Worm (Caenorhabditis elegans) whole organism, mixed stage, embryonic: ENCODE results near the gene R03H10.5.

Source experiments
- blmp-1 ChIP-seq: fragments of 150-350 bp; optimal IDR thresholded peaks from 2 replicates; lab custom pipeline; 2014; ENCODE audit warnings: missing biosample characterization, missing genetic modification characterization
- ces-1 ChIP-seq: fragments of 150-350 bp; optimal IDR thresholded peaks from 2 replicates; lab custom pipeline; 2014; ENCODE audit warnings: missing biosample characterization, missing genetic modification reagents, missing genetic modification characterization
- nhr-28 ChIP-seq: fragments of 150-350 bp; optimal IDR thresholded peaks from 2 replicates; lab custom pipeline; 2014; ENCODE audit warnings: missing biosample characterization, missing genetic modification characterization
- pha-4 ChIP-seq: fragments of 150-350 bp; optimal IDR thresholded peaks from 2 replicates; lab custom pipeline; 2018; ENCODE audit warnings: missing biosample characterization, missing genetic modification reagents, missing genetic modification characterization
- snpc-4 ChIP-seq: fragments of 150-350 bp; optimal IDR thresholded peaks from 2 replicates; lab custom pipeline; 2014; ENCODE audit warnings: missing biosample characterization, missing genetic modification characterization
- unc-120 ChIP-seq: sonication (generic microtip); optimal IDR thresholded peaks from 2 replicates; lab custom pipeline; 2017; ENCODE audit warnings: missing genetic modification characterization, missing compliant biosample characterization; ENCODE audit not compliant: poor library complexity, severe bottlenecking
- unc-39 ChIP-seq: fragments of 150-350 bp; optimal IDR thresholded peaks from 2 replicates; lab custom pipeline; 2014; ENCODE audit warnings: missing biosample characterization, missing genetic modification characterization
- unc-62 ChIP-seq: fragments of 150-350 bp; optimal IDR thresholded peaks from 2 replicates; lab custom pipeline; 2014; ENCODE audit warnings: missing biosample characterization, missing genetic modification reagents, missing genetic modification characterization
- ztf-11 ChIP-seq: fragments of 150-350 bp; optimal IDR thresholded peaks from 2 replicates; lab custom pipeline; 2014; ENCODE audit warnings: missing biosample characterization, missing genetic modification characterization

- TF ChIP-seq nhr-28 (tag; lab: Kevin White, UChicago) = no peak
- no peak for TF ChIP-seq pha-4 (tag; lab: Kevin White, UChicago)
- TF ChIP-seq unc-120 (tag; lab: Kevin White, UChicago) = no peak
- no peak for TF ChIP-seq unc-39 (tag; lab: Kevin White, UChicago)
- no peak for TF ChIP-seq ztf-11 (tag; lab: Kevin White, UChicago)
- TF ChIP-seq blmp-1 (tag; lab: Kevin White, UChicago) = no peak
- TF ChIP-seq ces-1 (GFP tag; lab: Kevin White, UChicago) = no peak
- TF ChIP-seq unc-62 (GFP tag; lab: Kevin White, UChicago) = no peak
- TF ChIP-seq snpc-4 (tag; lab: Kevin White, UChicago) = no peak
Observed at ce11 chrII:4159570-4159969, 10.8 kb downstream of the R03H10.5 start.
